Worm (Caenorhabditis elegans) whole organism, young adult: ENCODE results near the gene msp-33.
A peak's percentile ranks its signal among the peaks of the same experiment; 100 is the strongest.

ENCODE experiments used
- B0336.3 ChIP-seq: fragments of 200-800 bp; sonication (Bioruptor generic); IDR thresholded peaks from 2 replicates; pipeline ENCODE4 v1.3.6; 2022; ENCODE audit warnings: missing genetic modification characterization, missing compliant biosample characterization
- F22D6.2 ChIP-seq: sonication (generic microtip); optimal IDR thresholded peaks from 2 replicates; lab custom pipeline; 2016; ENCODE audit warnings: mild to moderate bottlenecking, missing genetic modification characterization, missing compliant biosample characterization
- F52B5.7 ChIP-seq: sonication (generic microtip); optimal IDR thresholded peaks from 2 replicates; lab custom pipeline; 2016; ENCODE audit warnings: mild to moderate bottlenecking, missing genetic modification characterization, missing compliant biosample characterization
- K11D2.4 ChIP-seq: fragments of 200-800 bp; sonication (Bioruptor generic); IDR thresholded peaks from 2 replicates; pipeline ENCODE4 v1.3.6; 2022; ENCODE audit warnings: missing genetic modification reagents, missing genetic modification characterization, missing compliant biosample characterization
- T26A5.8 ChIP-seq: sonication (generic microtip); optimal IDR thresholded peaks from 2 replicates; lab custom pipeline; 2016; ENCODE audit warnings: missing genetic modification characterization, missing compliant biosample characterization
- Y53F4B.3 ChIP-seq: fragments of 200-800 bp; sonication (Bioruptor generic); IDR thresholded peaks from 2 replicates; pipeline ENCODE4 v1.3.6; 2022; ENCODE audit warnings: missing genetic modification reagents, missing genetic modification characterization, missing compliant biosample characterization
- ZK185.1 ChIP-seq: sonication (generic microtip); optimal IDR thresholded peaks from 2 replicates; lab custom pipeline; 2016; ENCODE audit warnings: mild to moderate bottlenecking, missing genetic modification characterization, missing compliant biosample characterization; ENCODE audit not compliant: poor library complexity, severe bottlenecking
- ama-1 ChIP-seq, 3 experiments: fragments of 150-350 bp in 1 of 3; sonication (generic microtip) in 2 of 3; optimal IDR thresholded peaks; 2 replicates each; lab custom pipeline; 2014 to 2018; ENCODE audit warnings: missing biosample characterization in 2 of 3, missing genetic modification characterization in 2 of 3, missing genetic modification reagents in 2 of 3
- bed-1 ChIP-seq: fragments of 200-800 bp; sonication (Bioruptor generic); IDR thresholded peaks from 2 replicates; pipeline ENCODE4 v1.3.6; 2022; ENCODE audit warnings: missing genetic modification reagents, missing genetic modification characterization, missing compliant biosample characterization
- ceh-79 ChIP-seq: sonication (generic microtip); optimal IDR thresholded peaks from 2 replicates; lab custom pipeline; 2017; ENCODE audit warnings: mild to moderate bottlenecking, missing genetic modification characterization, missing compliant biosample characterization
- die-1 ChIP-seq: sonication (generic microtip); optimal IDR thresholded peaks from 2 replicates; lab custom pipeline; 2016; ENCODE audit warnings: missing genotype, mild to moderate bottlenecking, missing genetic modification characterization, missing compliant biosample characterization
- dox-1 ChIP-seq: fragments of 200-800 bp; sonication (Bioruptor generic); IDR thresholded peaks from 2 replicates; pipeline ENCODE4 v1.3.6; 2022; ENCODE audit warnings: missing genetic modification reagents, missing genetic modification characterization, missing compliant biosample characterization
- dpl-1 ChIP-seq: fragments of 150-350 bp; optimal IDR thresholded peaks from 2 replicates; lab custom pipeline; 2014; ENCODE audit warnings: missing biosample characterization, missing genetic modification reagents, missing genetic modification characterization
- efl-1 ChIP-seq: fragments of 150-350 bp; optimal IDR thresholded peaks from 2 replicates; lab custom pipeline; 2014; ENCODE audit warnings: missing biosample characterization, missing genetic modification reagents, missing genetic modification characterization
- ets-4 ChIP-seq: fragments of 200-800 bp; sonication (Bioruptor generic); optimal IDR thresholded peaks from 2 replicates; lab custom pipeline; 2018; ENCODE audit warnings: mild to moderate bottlenecking, missing genetic modification characterization, missing compliant biosample characterization
- fkh-3 ChIP-seq: sonication (generic microtip); optimal IDR thresholded peaks from 2 replicates; lab custom pipeline; 2016; ENCODE audit warnings: mild to moderate bottlenecking, missing genetic modification characterization, missing compliant biosample characterization
- gei-17 ChIP-seq: fragments of 200-800 bp; sonication (Bioruptor generic); optimal IDR thresholded peaks from 2 replicates; lab custom pipeline; 2018; ENCODE audit warnings: mild to moderate bottlenecking, missing genetic modification characterization, missing compliant biosample characterization
- him-1 ChIP-seq: sonication (generic microtip); optimal IDR thresholded peaks from 2 replicates; lab custom pipeline; 2016; ENCODE audit warnings: missing genotype, missing genetic modification reagents, missing genetic modification characterization, missing compliant biosample characterization
- hmg-20 ChIP-seq: fragments of 200-800 bp; sonication (Bioruptor generic); IDR thresholded peaks from 2 replicates; pipeline ENCODE4 v1.3.6; 2022; ENCODE audit warnings: missing genetic modification reagents, missing genetic modification characterization, missing compliant biosample characterization
- hsf-1 ChIP-seq: fragments of 200-800 bp; sonication (Bioruptor generic); IDR thresholded peaks from 2 replicates; pipeline ENCODE4 v1.3.6; 2022; ENCODE audit warnings: missing genetic modification reagents, missing genetic modification characterization, missing compliant biosample characterization
- lag-1 ChIP-seq: fragments of 200-800 bp; sonication (Bioruptor generic); IDR thresholded peaks from 2 replicates; pipeline ENCODE4 v1.3.6; 2022; ENCODE audit warnings: missing genetic modification reagents, missing genetic modification characterization, missing compliant biosample characterization
- lsl-1 ChIP-seq: fragments of 200-800 bp; sonication (Bioruptor generic); optimal IDR thresholded peaks from 2 replicates; lab custom pipeline; 2018; ENCODE audit warnings: mild to moderate bottlenecking, missing genetic modification characterization, moderate library complexity, missing compliant biosample characterization
- lsy-27 ChIP-seq: sonication (generic microtip); optimal IDR thresholded peaks from 2 replicates; lab custom pipeline; 2017; ENCODE audit warnings: missing genetic modification characterization, mild to moderate bottlenecking, missing compliant biosample characterization, antibody characterized with exemption, missing genotype, borderline replicate concordance; ENCODE audit not compliant: insufficient read depth
- madf-10 ChIP-seq: sonication (generic microtip); optimal IDR thresholded peaks from 2 replicates; lab custom pipeline; 2016; ENCODE audit warnings: mild to moderate bottlenecking, missing genetic modification characterization, missing compliant biosample characterization
- mel-28 ChIP-seq: sonication (generic microtip); optimal IDR thresholded peaks from 2 replicates; lab custom pipeline; 2016; ENCODE audit warnings: borderline replicate concordance, mild to moderate bottlenecking, missing genetic modification characterization, missing compliant biosample characterization
- mes-4 ChIP-seq: sonication (generic microtip); optimal IDR thresholded peaks from 2 replicates; lab custom pipeline; 2016; ENCODE audit warnings: missing genotype, missing genetic modification characterization, missing compliant biosample characterization
- mxl-1 ChIP-seq: sonication (generic microtip); optimal IDR thresholded peaks from 2 replicates; lab custom pipeline; 2016; ENCODE audit warnings: missing genetic modification characterization, missing compliant biosample characterization
- nhr-27 ChIP-seq: fragments of 200-800 bp; sonication (Bioruptor generic); optimal IDR thresholded peaks from 2 replicates; lab custom pipeline; 2018; ENCODE audit warnings: mild to moderate bottlenecking, missing genetic modification characterization, moderate library complexity, missing compliant biosample characterization
- nhr-90 ChIP-seq: sonication (generic microtip); optimal IDR thresholded peaks from 2 replicates; lab custom pipeline; 2016; ENCODE audit warnings: missing genotype, mild to moderate bottlenecking, missing genetic modification characterization, missing compliant biosample characterization
- pbrm-1 ChIP-seq: fragments of 200-800 bp; sonication (Bioruptor generic); IDR thresholded peaks from 2 replicates; pipeline ENCODE4 v1.3.6; 2022; ENCODE audit warnings: missing genetic modification reagents, missing genetic modification characterization, missing compliant biosample characterization
- pha-4 ChIP-seq: fragments of 150-350 bp; sonication (generic microtip); optimal IDR thresholded peaks from 2 replicates; lab custom pipeline; 2014; ENCODE audit warnings: missing biosample characterization, missing genetic modification reagents, missing genetic modification characterization
- rcor-1 ChIP-seq: fragments of 200-800 bp; sonication (Bioruptor generic); IDR thresholded peaks from 2 replicates; pipeline ENCODE4 v1.3.6; 2022; ENCODE audit warnings: missing genetic modification reagents, missing genetic modification characterization, missing compliant biosample characterization
- sdz-38 ChIP-seq: sonication (generic microtip); optimal IDR thresholded peaks from 2 replicates; lab custom pipeline; 2016; ENCODE audit warnings: missing genotype, missing genetic modification characterization, missing compliant biosample characterization
- snpc-3.4 ChIP-seq: sonication (generic microtip); optimal IDR thresholded peaks from 2 replicates; lab custom pipeline; 2017; ENCODE audit warnings: missing genetic modification characterization, mild to moderate bottlenecking, missing compliant biosample characterization, antibody characterized with exemption, moderate library complexity, missing genotype, missing genetic modification reagents
- tbp1 ChIP-seq: fragments of 200-800 bp; sonication (Bioruptor generic); optimal IDR thresholded peaks from 2 replicates; lab custom pipeline; 2018; ENCODE audit warnings: mild to moderate bottlenecking, missing genetic modification characterization, missing compliant biosample characterization
- tbx-9 ChIP-seq: sonication (generic microtip); optimal IDR thresholded peaks from 2 replicates; lab custom pipeline; 2016; ENCODE audit warnings: borderline replicate concordance, missing genetic modification characterization, inconsistent platforms, missing compliant biosample characterization
- zim-3 ChIP-seq: sonication (generic microtip); optimal IDR thresholded peaks from 2 replicates; lab custom pipeline; 2017; ENCODE audit warnings: mild to moderate bottlenecking, missing genetic modification characterization, moderate library complexity, missing compliant biosample characterization
- ztf-18 ChIP-seq: sonication (generic microtip); optimal IDR thresholded peaks from 2 replicates; lab custom pipeline; 2016; ENCODE audit warnings: missing genotype, mild to moderate bottlenecking, missing genetic modification characterization, missing compliant biosample characterization
- ztf-25 ChIP-seq: fragments of 200-800 bp; sonication (Bioruptor generic); IDR thresholded peaks from 2 replicates; pipeline ENCODE4 v1.3.6; 2022; ENCODE audit warnings: missing genetic modification reagents, missing genetic modification characterization, missing compliant biosample characterization
- ztf-28 ChIP-seq: fragments of 200-800 bp; sonication (Bioruptor generic); IDR thresholded peaks from 2 replicates; pipeline ENCODE4 v1.3.6; 2022; ENCODE audit warnings: missing genetic modification reagents, missing genetic modification characterization, missing compliant biosample characterization
- ztf-3 ChIP-seq: fragments of 200-800 bp; sonication (Bioruptor generic); optimal IDR thresholded peaks from 2 replicates; lab custom pipeline; 2018; ENCODE audit warnings: mild to moderate bottlenecking, missing genetic modification characterization, missing compliant biosample characterization

Gene msp-33

ce11 chrII:4857873-4858364 lies 34.6 kb downstream of the msp-33 start, which contains the start of gene F11G11.5 (continued):
- TF ChIP-seq ama-1 (optimal IDR thresholded peaks at IDR 0.05; lab: Kevin White, UChicago) = peak; percentile 7
- no peak for TF ChIP-seq ama-1 (GFP tag; optimal IDR thresholded peaks at IDR 0.05; lab: Kevin White, UChicago)
- TF ChIP-seq T26A5.8 = no peak
- TF ChIP-seq mes-4 (tag; lab: Kevin White, UChicago) = no peak
- TF ChIP-seq nhr-27 (tag; lab: Kevin White, UChicago) = no peak
- no peak for TF ChIP-seq F52B5.7 (tag; lab: Kevin White, UChicago)
- TF ChIP-seq K11D2.4 (GFP tag; lab: Robert Waterston, UW) = no peak
- no peak for TF ChIP-seq ceh-79
- no peak for TF ChIP-seq tbp1 (GFP tag; lab: Kevin White, UChicago)
- no peak for TF ChIP-seq dpl-1 (GFP tag; lab: Kevin White, UChicago)
- no peak for TF ChIP-seq zim-3 (tag; lab: Kevin White, UChicago)
- 0 out of 2 replicates have a peak, but pooled peaks have one; percentile 16 for TF ChIP-seq ztf-28
- no peak for TF ChIP-seq ztf-25 (GFP tag; lab: Robert Waterston, UW)
- TF ChIP-seq mel-28 = no peak
- TF ChIP-seq ztf-18 (tag; lab: Kevin White, UChicago) = no peak
- no peak for TF ChIP-seq F22D6.2 (tag; lab: Kevin White, UChicago)
- no peak for TF ChIP-seq pbrm-1 (GFP tag; lab: Robert Waterston, UW)
- peak; percentile 59; the same call in 1 of the 2 replicates for TF ChIP-seq B0336.3 (GFP tag; lab: Robert Waterston, UW)
- TF ChIP-seq nhr-90 (tag; lab: Kevin White, UChicago) = peak; percentile 19
- no peak for TF ChIP-seq mxl-1 (tag; lab: Kevin White, UChicago)
- no peak for TF ChIP-seq tbx-9 (tag; lab: Kevin White, UChicago)
- no peak for TF ChIP-seq pha-4
- no peak for TF ChIP-seq gei-17 (GFP tag; lab: Kevin White, UChicago)
- TF ChIP-seq lsy-27 = no peak
- no peak for TF ChIP-seq die-1 (tag; lab: Kevin White, UChicago)
- no peak for TF ChIP-seq Y53F4B.3 (GFP tag; lab: Robert Waterston, UW)
- TF ChIP-seq ZK185.1 (tag; lab: Kevin White, UChicago) = no peak
- TF ChIP-seq dox-1 (GFP tag; lab: Robert Waterston, UW) = no peak
- TF ChIP-seq sdz-38 (tag; lab: Kevin White, UChicago) = no peak
- no peak for TF ChIP-seq efl-1 (GFP tag; lab: Kevin White, UChicago)
- no peak for TF ChIP-seq hmg-20 (GFP tag; lab: Robert Waterston, UW)
- no peak for TF ChIP-seq madf-10
- TF ChIP-seq fkh-3 = peak; percentile 40
- no peak for TF ChIP-seq snpc-3.4 (tag; lab: Kevin White, UChicago)
- TF ChIP-seq ztf-3 (GFP tag; lab: Kevin White, UChicago) = no peak
- no peak for TF ChIP-seq hsf-1 (GFP tag; lab: Robert Waterston, UW)
- no peak for TF ChIP-seq him-1
- no peak for TF ChIP-seq rcor-1 (GFP tag; lab: Robert Waterston, UW)
- no peak for TF ChIP-seq bed-1 (GFP tag; lab: Robert Waterston, UW)
- TF ChIP-seq lag-1 (GFP tag; lab: Robert Waterston, UW) = no peak
- no peak for TF ChIP-seq ets-4 (GFP tag; lab: Kevin White, UChicago)
- TF ChIP-seq lsl-1 (GFP tag; lab: Kevin White, UChicago) = no peak
- TF ChIP-seq, all 124 proteins: peak for 20
